Worm (Caenorhabditis elegans) whole organism, L3 larva: Measurements from ENCODE around the gene spe-19.

Experiments
- aly-2 ChIP-seq: fragments of 150-350 bp; optimal IDR thresholded peaks from 2 replicates; lab custom pipeline; 2014; ENCODE audit warnings: missing biosample characterization, missing genetic modification characterization
- ceh-82 ChIP-seq: fragments of 150-350 bp; optimal IDR thresholded peaks from 2 replicates; lab custom pipeline; 2014; ENCODE audit warnings: missing biosample characterization, missing genetic modification characterization
- elt-1 ChIP-seq: fragments of 150-350 bp; optimal IDR thresholded peaks from 2 replicates; lab custom pipeline; 2014; ENCODE audit warnings: missing biosample characterization, missing genetic modification characterization
- elt-2 ChIP-seq: sonication (generic microtip); optimal IDR thresholded peaks from 2 replicates; lab custom pipeline; 2016; ENCODE audit warnings: missing genetic modification reagents, mild to moderate bottlenecking, missing genetic modification characterization, missing compliant biosample characterization
- fkh-10 ChIP-seq: sonication (generic microtip); optimal IDR thresholded peaks from 2 replicates; lab custom pipeline; 2017; ENCODE audit warnings: missing biosample characterization, missing genetic modification reagents, missing genetic modification characterization
- fos-1 ChIP-seq: fragments of 150-350 bp; optimal IDR thresholded peaks from 2 replicates; lab custom pipeline; 2014; ENCODE audit warnings: missing biosample characterization, missing genetic modification characterization
- lsy-12 ChIP-seq: sonication (generic microtip); optimal IDR thresholded peaks from 2 replicates; lab custom pipeline; 2016; ENCODE audit warnings: mild to moderate bottlenecking, missing genetic modification characterization, missing compliant biosample characterization
- nhr-11 ChIP-seq: fragments of 150-350 bp; optimal IDR thresholded peaks from 2 replicates; lab custom pipeline; 2014; ENCODE audit warnings: missing biosample characterization, missing genetic modification characterization
- nhr-23 ChIP-seq: fragments of 150-350 bp; optimal IDR thresholded peaks from 2 replicates; lab custom pipeline; 2014; ENCODE audit warnings: missing biosample characterization, missing genetic modification reagents, missing genetic modification characterization
- nhr-67 ChIP-seq: fragments of 150-350 bp; optimal IDR thresholded peaks from 2 replicates; lab custom pipeline; 2014; ENCODE audit warnings: missing biosample characterization, missing genetic modification characterization
- nhr-77 ChIP-seq: fragments of 150-350 bp; optimal IDR thresholded peaks from 2 replicates; lab custom pipeline; 2014; ENCODE audit warnings: missing biosample characterization, missing genetic modification characterization
- pqm-1 ChIP-seq: fragments of 150-350 bp; optimal IDR thresholded peaks from 2 replicates; lab custom pipeline; 2017; ENCODE audit warnings: missing biosample characterization, missing genetic modification characterization, inconsistent platforms
- unc-62 ChIP-seq: fragments of 150-350 bp; sonication (generic microtip); optimal IDR thresholded peaks from 4 replicates; lab custom pipeline; 2014; ENCODE audit warnings: missing biosample characterization, missing genetic modification reagents, missing genetic modification characterization
- zag-1 ChIP-seq: fragments of 150-350 bp; optimal IDR thresholded peaks from 2 replicates; lab custom pipeline; 2014; ENCODE audit warnings: missing biosample characterization, missing genetic modification characterization
- ztf-11 ChIP-seq: fragments of 150-350 bp; optimal IDR thresholded peaks from 2 replicates; lab custom pipeline; 2014; ENCODE audit warnings: missing biosample characterization, missing genetic modification characterization

spe-19 gene

ce11 chrV:19994665-19995064 lies 52.5 kb downstream of the spe-19 start:
- TF ChIP-seq pqm-1: peak; percentile 12
- TF ChIP-seq elt-2 (tag; lab: Kevin White, UChicago): peak; percentile 64
- no peak for TF ChIP-seq fos-1 (tag; lab: Kevin White, UChicago)

DNA sequence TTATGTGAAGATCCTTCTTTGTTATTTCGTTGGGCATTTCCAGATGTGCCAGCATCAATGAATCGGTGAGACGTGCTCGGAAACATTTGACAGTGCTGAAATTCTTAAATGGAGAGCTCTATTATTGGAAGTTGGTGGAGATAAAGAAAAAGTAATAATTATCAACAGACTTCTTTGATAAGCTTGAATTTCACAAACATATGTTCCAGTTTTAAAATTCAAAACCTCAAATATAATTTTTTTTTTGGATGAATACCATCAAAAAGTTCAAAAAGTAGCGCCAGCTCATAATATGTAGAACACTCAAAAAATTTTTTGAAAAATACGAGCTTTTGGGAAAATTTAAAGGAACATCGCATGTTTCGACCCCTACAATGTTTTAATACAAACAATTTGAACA lies 53.1 kb downstream of the spe-19 start, which contains the start of gene Y60A3A.25:
Gene Y60A3A.25 (minus strand): TSS at position 101 of the 400 bp plus-strand sequence.
- TF ChIP-seq elt-1 (no peak), nhr-23 (tag; lab: Kevin White, UChicago) (no peak), zag-1 (tag; lab: Kevin White, UChicago) (no peak), nhr-11 (no peak), unc-62 (GFP tag; lab: Kevin White, UChicago) (no peak), aly-2 (tag; lab: Kevin White, UChicago) (no peak), fkh-10 (GFP tag; lab: Kevin White, UChicago) (no peak), lsy-12 (no peak), ztf-11 (tag; lab: Kevin White, UChicago) (no peak), nhr-67 (no peak), ceh-82 (tag; lab: Kevin White, UChicago) (no peak), nhr-77 (tag; lab: Kevin White, UChicago) (no peak)
